Worm (Caenorhabditis elegans): ENCODE data around the gene Y54F10BM.12.
A peak's percentile ranks its signal among the peaks of the same experiment; 100 is the strongest.

Gene Y54F10BM.12

DNA sequence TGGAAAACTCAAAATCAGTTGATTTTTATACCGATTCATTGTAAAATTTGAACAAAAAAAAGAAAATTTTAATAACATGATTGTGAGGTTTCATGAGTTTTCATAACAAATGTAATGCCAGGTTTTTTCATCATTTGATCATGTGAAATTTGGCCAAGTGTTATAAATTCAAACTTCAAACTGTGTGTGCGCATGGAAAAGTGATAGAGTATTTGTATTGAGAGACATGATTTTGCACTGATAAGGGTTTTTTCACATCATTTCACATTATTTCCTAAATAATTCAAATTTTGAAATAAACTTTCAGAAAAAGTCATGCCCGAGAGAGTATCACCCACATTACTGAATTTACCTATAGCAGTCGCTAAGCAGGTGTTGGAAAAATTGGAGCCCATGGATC is 38.3 kb downstream of the Y54F10BM.12 start, which contains the start of gene fbxa-219:
Gene fbxa-219 (plus strand): TSS at position 277 of the 400 bp plus-strand sequence.
- TF ChIP-seq hlh-30 (tag; optimal IDR thresholded peaks at IDR 0.05; ENCODE audit: insufficient read depth) (peak; percentile 33), pha-4 (GFP tag; IDR thresholded peaks at IDR 0.05) (no peak), pha-4 (tag; optimal IDR thresholded peaks at IDR 0.05) (no peak), D1046.2 (GFP tag; IDR thresholded peaks at IDR 0.05) (no peak), ceh-44 (GFP tag; IDR thresholded peaks at IDR 0.05) (no peak), zip-2 (tag; optimal IDR thresholded peaks at IDR 0.05) (no peak), lim-7 (GFP tag; IDR thresholded peaks at IDR 0.05) (no peak), daf-16 (GFP tag; optimal IDR thresholded peaks at IDR 0.05) (no peak), daf-16 (tag; optimal IDR thresholded peaks at IDR 0.05) (peak; percentile 58), dve-1 (tag; optimal IDR thresholded peaks at IDR 0.05; ENCODE audit: insufficient read depth) (peak; percentile 16), aha-1 (tag) (peak; percentile 88), ceh-62 (tag; optimal IDR thresholded peaks at IDR 0.05) (no peak), pqm-1 (tag; optimal IDR thresholded peaks at IDR 0.05) (peak; percentile 78), zag-1 (tag; optimal IDR thresholded peaks at IDR 0.05) (no peak), nhr-28 (tag; optimal IDR thresholded peaks at IDR 0.05) (peak; percentile 35), Y48G9A.11 (GFP tag; IDR thresholded peaks at IDR 0.05) (no peak), nhr-41 (GFP tag; IDR thresholded peaks at IDR 0.05) (no peak)

ce11 chrIII:2290222-2290938 is 39.1 kb downstream of the Y54F10BM.12 start:
- TF ChIP-seq lin-38 (GFP tag; IDR thresholded peaks at IDR 0.05), result peak; percentile 65
- TF ChIP-seq F26F4.8 (GFP tag; conservative IDR thresholded peaks at IDR 0.05), result 0 out of 2 replicates have a peak, but pooled peaks have one; percentile 46

- TF ChIP-seq nhr-11 (tag; optimal IDR thresholded peaks at IDR 0.05), result no peak
- TF ChIP-seq aha-1 (tag), result peak; percentile 96
- no peak for TF ChIP-seq Y75B8A.6 (GFP tag; IDR thresholded peaks at IDR 0.05)
- TF ChIP-seq nhr-6 (tag; optimal IDR thresholded peaks at IDR 0.05), result no peak
Observed at ce11 chrIII:2288261-2288660, 41.2 kb downstream of the Y54F10BM.12 start.

ce11 chrIII:2283341-2283847 is 46.1 kb downstream of the Y54F10BM.12 start:
- TF ChIP-seq ceh-28 (tag; optimal IDR thresholded peaks at IDR 0.05) (peak; percentile 95), unc-130 (GFP tag; optimal IDR thresholded peaks at IDR 0.05) (no peak), Y5F2A.4 (GFP tag; optimal IDR thresholded peaks at IDR 0.05) (no peak), dpl-1 (GFP tag; optimal IDR thresholded peaks at IDR 0.05) (no peak), ZK546.5 (tag; optimal IDR thresholded peaks at IDR 0.05) (no peak), aha-1 (tag) (no peak), ztf-7 (tag; optimal IDR thresholded peaks at IDR 0.05) (no peak), zfp-2 (tag; optimal IDR thresholded peaks at IDR 0.05) (no peak), lin-39 (tag; optimal IDR thresholded peaks at IDR 0.05) (no peak), egl-27 (tag; optimal IDR thresholded peaks at IDR 0.05) (no peak), unc-62 (GFP tag; optimal IDR thresholded peaks at IDR 0.05 in 1 of 2) (peak in 1 of 2 experiments; percentile 57), unc-62 (tag; optimal IDR thresholded peaks at IDR 0.05) (no peak), ctbp-1 (GFP tag; IDR thresholded peaks at IDR 0.05) (no peak), mxl-2 (GFP tag; conservative IDR thresholded peaks at IDR 0.05) (no peak)

Measured in whole organism, L4 larva.